Fruit fly (Drosophila melanogaster) whole organism, embryonic: ENCODE results near the gene Tsp74F.

Experiments
- Abd-B ChIP-seq: fragments of 200-800 bp; sonication (Bioruptor generic); optimal IDR thresholded peaks from 2 replicates; lab custom pipeline; 2018; ENCODE audit warnings: missing biosample characterization, mild to moderate bottlenecking, missing genetic modification characterization, moderate library complexity
- Asciz ChIP-seq: fragments of 200-800 bp; sonication (Bioruptor generic); optimal IDR thresholded peaks from 2 replicates; lab custom pipeline; 2017; ENCODE audit warnings: missing biosample characterization, mild to moderate bottlenecking, missing genetic modification characterization, missing genetic modification reagents
- CG12391 ChIP-seq: fragments of 200-800 bp; sonication (Bioruptor generic); optimal IDR thresholded peaks from 3 replicates; lab custom pipeline; 2018; ENCODE audit warnings: missing biosample characterization, mild to moderate bottlenecking, missing genetic modification characterization, moderate library complexity
- CG14710 ChIP-seq: fragments of 200-800 bp; sonication (Bioruptor generic); optimal IDR thresholded peaks from 3 replicates; lab custom pipeline; 2019; ENCODE audit warnings: missing biosample characterization, mild to moderate bottlenecking, missing genetic modification characterization, moderate library complexity
- CG14860 ChIP-seq: fragments of 200-800 bp; sonication (Bioruptor generic); IDR thresholded peaks from 3 replicates; pipeline ENCODE4 v1.3.6; 2022; ENCODE audit warnings: missing biosample characterization, missing genetic modification characterization; ENCODE audit not compliant: partially characterized antibody
- CG15479 ChIP-seq: fragments of 200-800 bp; sonication (Bioruptor generic); optimal IDR thresholded peaks from 3 replicates; lab custom pipeline; 2019; ENCODE audit warnings: missing biosample characterization, mild to moderate bottlenecking, missing genetic modification characterization, moderate library complexity
- CG1602 ChIP-seq: fragments of 200-800 bp; sonication (Bioruptor generic); optimal IDR thresholded peaks from 3 replicates; lab custom pipeline; 2016; ENCODE audit warnings: missing biosample characterization, missing genetic modification characterization
- CG16815 ChIP-seq: fragments of 200-800 bp; sonication (Bioruptor generic); optimal IDR thresholded peaks from 3 replicates; lab custom pipeline; 2017; ENCODE audit warnings: missing biosample characterization, mild to moderate bottlenecking, missing genetic modification characterization
- CG2202 ChIP-seq: fragments of 200-800 bp; sonication (Bioruptor generic); optimal IDR thresholded peaks from 2 replicates; lab custom pipeline; 2018; ENCODE audit warnings: missing biosample characterization, mild to moderate bottlenecking, missing genetic modification characterization
- CG30020 ChIP-seq: fragments of 200-800 bp; optimal IDR thresholded peaks from 2 replicates; lab custom pipeline; 2019; ENCODE audit warnings: missing biosample characterization, mild to moderate bottlenecking, missing genetic modification characterization, moderate library complexity
- CG30431 ChIP-seq: fragments of 200-800 bp; sonication (Bioruptor generic); optimal IDR thresholded peaks from 2 replicates; lab custom pipeline; 2017; ENCODE audit warnings: missing biosample characterization, missing genetic modification characterization
- CG31365 ChIP-seq: fragments of 200-800 bp; sonication (Bioruptor generic); optimal IDR thresholded peaks from 2 replicates; lab custom pipeline; 2018; ENCODE audit warnings: missing biosample characterization, mild to moderate bottlenecking, missing genetic modification characterization
- CG33557 ChIP-seq: fragments of 200-800 bp; sonication (Bioruptor generic); optimal IDR thresholded peaks from 2 replicates; lab custom pipeline; 2019; ENCODE audit warnings: missing biosample characterization, mild to moderate bottlenecking, missing genetic modification characterization, moderate library complexity
- CG6765 ChIP-seq: fragments of 200-800 bp; sonication (Bioruptor generic); optimal IDR thresholded peaks from 3 replicates; lab custom pipeline; 2017; ENCODE audit warnings: missing biosample characterization, mild to moderate bottlenecking, missing genetic modification characterization
- CG6791 ChIP-seq: fragments of 200-800 bp; sonication (Bioruptor generic); IDR thresholded peaks from 3 replicates; pipeline ENCODE4 v1.3.6; 2022; ENCODE audit warnings: missing biosample characterization, missing genetic modification characterization; ENCODE audit not compliant: partially characterized antibody
- CG7372 ChIP-seq: fragments of 200-800 bp; sonication (Bioruptor generic); IDR thresholded peaks from 2 replicates; pipeline ENCODE4 v1.3.6; 2022; ENCODE audit warnings: missing biosample characterization, missing genetic modification characterization
- CG9727 ChIP-seq: fragments of 200-800 bp; sonication (Bioruptor generic); optimal IDR thresholded peaks from 3 replicates; lab custom pipeline; 2017; ENCODE audit warnings: missing biosample characterization, mild to moderate bottlenecking, missing genetic modification characterization
- Dll ChIP-seq: fragments of 200-800 bp; sonication (Bioruptor generic); IDR thresholded peaks from 4 replicates; pipeline ENCODE4 v1.3.6; 2022; ENCODE audit warnings: missing biosample characterization, missing genetic modification characterization; ENCODE audit not compliant: partially characterized antibody
- Doc3 ChIP-seq: fragments of 200-800 bp; sonication (Bioruptor generic); IDR thresholded peaks from 3 replicates; pipeline ENCODE4 v1.3.6; 2022; ENCODE audit warnings: missing biosample characterization, missing genetic modification characterization; ENCODE audit not compliant: partially characterized antibody
- Drgx ChIP-seq: fragments of 200-800 bp; sonication (Bioruptor generic); IDR thresholded peaks from 2 replicates; pipeline ENCODE4 v1.3.6; 2022; ENCODE audit warnings: missing biosample characterization, missing genetic modification characterization
- Eip74EF ChIP-seq, 2 experiments: fragments of 200-800 bp in 1 of 2; fragments of >200 bp in 1 of 2; sonication (Bioruptor generic) in 1 of 2; optimal IDR thresholded peaks; 2 replicates each; lab custom pipeline; 2017 to 2019; ENCODE audit warnings: missing biosample characterization in 2 of 2, missing genetic modification characterization in 2 of 2, mild to moderate bottlenecking in 1 of 2, moderate library complexity in 1 of 2
- Ets65A ChIP-seq: fragments of 200-800 bp; sonication (Bioruptor generic); peaks from one replicate; lab custom pipeline; 2016; ENCODE audit warnings: missing biosample characterization, missing genetic modification characterization
- Fer2 ChIP-seq: fragments of 200-800 bp; sonication (Bioruptor generic); optimal IDR thresholded peaks from 2 replicates; lab custom pipeline; 2018; ENCODE audit warnings: missing biosample characterization, mild to moderate bottlenecking, missing genetic modification characterization, moderate library complexity
- Lpt ChIP-seq: fragments of >200 bp; optimal IDR thresholded peaks from 2 replicates; lab custom pipeline; 2018; ENCODE audit warnings: missing biosample characterization, missing genetic modification characterization
- NK7.1 ChIP-seq: fragments of 200-800 bp; sonication (Bioruptor generic); optimal IDR thresholded peaks from 3 replicates; lab custom pipeline; 2016; ENCODE audit warnings: missing biosample characterization, missing genetic modification characterization
- Nf-YB ChIP-seq: fragments of 200-800 bp; sonication (Bioruptor generic); optimal IDR thresholded peaks from 3 replicates; lab custom pipeline; 2019; ENCODE audit warnings: missing biosample characterization, mild to moderate bottlenecking, missing genetic modification characterization, moderate library complexity
- aop ChIP-seq: fragments of 200-800 bp; sonication (Bioruptor generic); IDR thresholded peaks from 2 replicates; pipeline ENCODE4 v1.3.6; 2022; ENCODE audit warnings: missing biosample characterization, missing genetic modification characterization
- bowl ChIP-seq: fragments of 200-800 bp; sonication (Bioruptor generic); IDR thresholded peaks from 2 replicates; pipeline ENCODE4 v1.3.6; 2022; ENCODE audit warnings: missing biosample characterization, missing genetic modification characterization
- cas ChIP-seq: fragments of 200-800 bp; sonication (Bioruptor generic); IDR thresholded peaks from 2 replicates; pipeline ENCODE4 v1.3.6; 2022; ENCODE audit warnings: missing biosample characterization, missing genetic modification characterization
- chif ChIP-seq, 2 experiments: fragments of 200-800 bp; sonication (Bioruptor generic); optimal IDR thresholded peaks; 3 replicates each; lab custom pipeline; 2016; ENCODE audit warnings: missing biosample characterization in 2 of 2, missing genetic modification characterization in 2 of 2
- chm ChIP-seq: fragments of 200-800 bp; sonication (Bioruptor generic); IDR thresholded peaks from 2 replicates; pipeline ENCODE4 v1.3.6; 2022; ENCODE audit warnings: missing biosample characterization, missing genetic modification characterization
- ftz-f1 ChIP-seq: fragments of 200-800 bp; sonication (Bioruptor generic); optimal IDR thresholded peaks from 2 replicates; lab custom pipeline; 2016; ENCODE audit warnings: missing biosample characterization, missing genetic modification characterization
- gfzf ChIP-seq: fragments of 200-800 bp; sonication (Bioruptor generic); optimal IDR thresholded peaks from 2 replicates; lab custom pipeline; 2016; ENCODE audit warnings: missing biosample characterization, mild to moderate bottlenecking, missing genetic modification characterization, moderate library complexity
- insv ChIP-seq, 2 experiments: fragments of 200-800 bp; sonication (Bioruptor generic); optimal IDR thresholded peaks; 3 replicates each; lab custom pipeline; 2016 to 2018; ENCODE audit warnings: missing biosample characterization in 2 of 2, missing genetic modification characterization in 2 of 2
- lab ChIP-seq: fragments of 200-800 bp; sonication (Bioruptor generic); optimal IDR thresholded peaks from 3 replicates; lab custom pipeline; 2017; ENCODE audit warnings: missing biosample characterization, missing genetic modification characterization, mild to moderate bottlenecking, moderate library complexity, missing genetic modification reagents
- lbe ChIP-seq: fragments of 200-800 bp; sonication (Bioruptor generic); optimal IDR thresholded peaks from 2 replicates; lab custom pipeline; 2016; ENCODE audit warnings: missing biosample characterization, mild to moderate bottlenecking, missing genetic modification characterization
- lola ChIP-seq, 3 experiments: fragments of >200 bp in 2 of 3; fragments of 200-800 bp in 1 of 3; sonication (Bioruptor generic) in 1 of 3; optimal IDR thresholded peaks; 2 replicates each; lab custom pipeline; 2017 to 2019; ENCODE audit warnings: missing biosample characterization in 3 of 3, missing genetic modification characterization in 3 of 3, mild to moderate bottlenecking in 1 of 3, moderate library complexity in 1 of 3
- nmo ChIP-seq: fragments of 200-800 bp; sonication (Bioruptor generic); optimal IDR thresholded peaks from 2 replicates; lab custom pipeline; 2018; ENCODE audit warnings: missing biosample characterization, mild to moderate bottlenecking, missing genetic modification characterization, moderate library complexity
- otp ChIP-seq: fragments of 200-800 bp; sonication (Bioruptor generic); IDR thresholded peaks from 3 replicates; pipeline ENCODE4, ENCODE4 v1.3.6; 2022; ENCODE audit warnings: missing biosample characterization, missing genetic modification characterization
- pfk ChIP-seq: fragments of 200-800 bp; sonication (Bioruptor generic); optimal IDR thresholded peaks from 2 replicates; lab custom pipeline; 2018; ENCODE audit warnings: missing biosample characterization, mild to moderate bottlenecking, missing genetic modification characterization, moderate library complexity
- prd ChIP-seq, 3 experiments: fragments of >200 bp in 2 of 3; fragments of 200-800 bp in 1 of 3; sonication (Bioruptor generic) in 1 of 3; optimal IDR thresholded peaks in 2 of 3; IDR thresholded peaks in 1 of 3; 2 replicates in 2 of 3; 3 replicates in 1 of 3; pipeline versions ENCODE4 v1.3.6 to Lab custom; 2017 to 2022; ENCODE audit warnings: missing biosample characterization in 1 of 3, missing genetic modification characterization in 1 of 3
- pzg ChIP-seq: fragments of 200-800 bp; sonication (Bioruptor generic); optimal IDR thresholded peaks from 3 replicates; lab custom pipeline; 2018; ENCODE audit warnings: missing biosample characterization, mild to moderate bottlenecking, missing genetic modification characterization, moderate library complexity
- ranshi ChIP-seq: fragments of 200-800 bp; sonication (Bioruptor generic); IDR thresholded peaks from 2 replicates; pipeline ENCODE4 v1.3.6; 2022; ENCODE audit warnings: missing biosample characterization, missing genetic modification characterization
- repo ChIP-seq: fragments of 200-800 bp; sonication (Bioruptor generic); optimal IDR thresholded peaks from 2 replicates; lab custom pipeline; 2016; ENCODE audit warnings: missing biosample characterization, missing genetic modification characterization
- ro ChIP-seq: fragments of 200-800 bp; sonication (Bioruptor generic); IDR thresholded peaks from 2 replicates; pipeline ENCODE4 v1.3.6; 2022; ENCODE audit warnings: missing biosample characterization, missing genetic modification characterization
- sima ChIP-seq: fragments of 200-800 bp; sonication (Bioruptor generic); optimal IDR thresholded peaks from 2 replicates; lab custom pipeline; 2016; ENCODE audit warnings: missing biosample characterization, missing genetic modification characterization
- unc-4 ChIP-seq: fragments of 200-800 bp; sonication (Bioruptor generic); IDR thresholded peaks from 2 replicates; pipeline ENCODE4 v1.3.6; 2022; ENCODE audit warnings: missing biosample characterization, missing genetic modification characterization; ENCODE audit not compliant: partially characterized antibody
- usp ChIP-seq: fragments of >200 bp; optimal IDR thresholded peaks from 2 replicates; lab custom pipeline; 2017; ENCODE audit warnings: missing biosample characterization, missing genetic modification characterization

The Tsp74F gene

dm6 chr3L:17907609-17908160 is 12.0 kb upstream of the Tsp74F start, which contains the start of the genes Prestin and Wdr92 (continued):
- TF ChIP-seq bowl (GFP tag; lab: Robert Waterston, UW) (peak; percentile 26; the same call in 1 of the 2 replicates), cas (GFP tag; lab: Robert Waterston, UW) (no peak), CG30020 (tag; lab: Kevin White, UChicago) (peak; percentile 21), CG15479 (GFP tag; lab: Kevin White, UChicago) (no peak), CG7372 (GFP tag; lab: Robert Waterston, UW) (no peak), CG6765 (GFP tag; lab: Kevin White, UChicago) (no peak), Eip74EF (GFP tag; optimal IDR thresholded peaks at IDR 0.05; lab: Kevin White, UChicago) (peak in 1 of 2 experiments; percentile 51), chif (GFP tag; optimal IDR thresholded peaks at IDR 0.05; lab: Kevin White, UChicago) (no peak), ro (GFP tag; lab: Robert Waterston, UW) (no peak), chm (no peak; the same call in 1 of the 2 replicates), Asciz (GFP tag; lab: Kevin White, UChicago) (peak; percentile 32), CG31365 (tag; lab: Kevin White, UChicago) (peak; percentile 6), lab (GFP tag; lab: Kevin White, UChicago) (peak; percentile 41), Dll (GFP tag; lab: Robert Waterston, UW) (peak; percentile 94), repo (GFP tag; lab: Kevin White, UChicago) (no peak), CG2202 (tag; lab: Kevin White, UChicago) (no peak), insv (GFP tag; optimal IDR thresholded peaks at IDR 0.05; lab: Kevin White, UChicago) (no peak), Nf-YB (GFP tag; lab: Kevin White, UChicago) (no peak), CG30431 (GFP tag; lab: Kevin White, UChicago) (no peak), Abd-B (no peak), CG1602 (GFP tag; lab: Kevin White, UChicago) (no peak), ftz-f1 (peak; percentile 61), pzg (GFP tag; lab: Kevin White, UChicago) (peak; percentile 75), nmo (GFP tag; lab: Kevin White, UChicago) (peak; percentile 47), ranshi (GFP tag; lab: Robert Waterston, UW) (no peak; the same call in 1 of the 2 replicates), lola (GFP tag; optimal IDR thresholded peaks at IDR 0.05; lab: Kevin White, UChicago) (peak in 1 of 3 experiments; percentile 6), Doc3 (peak; percentile 89), aop (GFP tag; lab: Robert Waterston, UW) (no peak), Drgx (GFP tag; lab: Robert Waterston, UW) (peak; percentile 63), otp (GFP tag; lab: Robert Waterston, UW) (no peak), CG16815 (GFP tag; lab: Kevin White, UChicago) (no peak), gfzf (GFP tag; lab: Kevin White, UChicago) (peak; percentile 71), Fer2 (tag; lab: Kevin White, UChicago) (no peak), NK7.1 (GFP tag; lab: Kevin White, UChicago) (no peak), CG6791 (peak; percentile 73; the same call in 2 of the 3 replicates), usp (GFP tag; lab: Kevin White, UChicago) (no peak), CG33557 (GFP tag; lab: Kevin White, UChicago) (no peak), lbe (peak; percentile 53), CG14710 (peak; percentile 53), CG9727 (GFP tag; lab: Kevin White, UChicago) (no peak), prd (optimal IDR thresholded peaks at IDR 0.05; lab: Kevin White, UChicago) (no peak), prd (GFP tag; IDR thresholded peaks at IDR 0.05; lab: Robert Waterston, UW) (no peak), pfk (GFP tag; lab: Kevin White, UChicago) (no peak), Ets65A (GFP tag; lab: Kevin White, UChicago) (no peak), sima (no peak), CG14860 (GFP tag; lab: Robert Waterston, UW) (peak; percentile 75), CG12391 (tag; lab: Kevin White, UChicago) (peak; percentile 46), unc-4 (GFP tag; lab: Robert Waterston, UW) (peak; percentile 94), Lpt (GFP tag; lab: Kevin White, UChicago) (no peak)
